Worm (Caenorhabditis elegans) whole organism, L1 larva: Measurements from ENCODE around the gene srh-46.

Experiments
- C04F5.9 ChIP-seq: sonication (generic microtip); optimal IDR thresholded peaks from 2 replicates; lab custom pipeline; 2016; ENCODE audit warnings: missing genetic modification characterization, missing compliant biosample characterization
- C16A3.4 ChIP-seq: fragments of 150-350 bp; optimal IDR thresholded peaks from 2 replicates; lab custom pipeline; 2014; ENCODE audit warnings: missing biosample characterization, missing genetic modification characterization
- aha-1 ChIP-seq: fragments of 150-350 bp; optimal IDR thresholded peaks from 2 replicates; lab custom pipeline; 2014; ENCODE audit warnings: missing biosample characterization, missing genetic modification characterization
- blmp-1 ChIP-seq: fragments of 150-350 bp; optimal IDR thresholded peaks from 2 replicates; lab custom pipeline; 2014; ENCODE audit warnings: missing biosample characterization, missing genetic modification characterization
- ceh-63 ChIP-seq: fragments of 200-800 bp; sonication (Bioruptor generic); optimal IDR thresholded peaks from 2 replicates; lab custom pipeline; 2018; ENCODE audit warnings: mild to moderate bottlenecking, missing genetic modification characterization, missing compliant biosample characterization
- ceh-82 ChIP-seq, 3 experiments: fragments of 150-350 bp in 1 of 3; sonication (generic microtip) in 2 of 3; optimal IDR thresholded peaks; 2 replicates each; lab custom pipeline; 2014 to 2017; ENCODE audit warnings: missing biosample characterization in 3 of 3, missing genetic modification characterization in 3 of 3
- ceh-90 ChIP-seq: sonication (generic microtip); optimal IDR thresholded peaks from 2 replicates; lab custom pipeline; 2016; ENCODE audit warnings: missing genetic modification characterization, missing compliant biosample characterization
- dsc-1 ChIP-seq: sonication (generic microtip); optimal IDR thresholded peaks from 2 replicates; lab custom pipeline; 2016; ENCODE audit warnings: mild to moderate bottlenecking, missing genetic modification characterization, missing compliant biosample characterization
- egl-27 ChIP-seq, 2 experiments: fragments of 150-350 bp in 1 of 2; sonication (generic microtip); optimal IDR thresholded peaks; 3 replicates each; lab custom pipeline; 2017 to 2018; ENCODE audit warnings: missing biosample characterization in 2 of 2, missing genetic modification characterization in 2 of 2, missing genetic modification reagents in 2 of 2
- elt-3 ChIP-seq, 6 experiments: fragments of 150-350 bp in 1 of 6; sonication (generic microtip); optimal IDR thresholded peaks; 2 replicates each; lab custom pipeline; 2017 to 2018; ENCODE audit warnings: missing biosample characterization in 6 of 6, missing genetic modification characterization in 6 of 6, inconsistent platforms in 1 of 6
- fkh-8 ChIP-seq: sonication (generic microtip); optimal IDR thresholded peaks from 2 replicates; lab custom pipeline; 2016; ENCODE audit warnings: mild to moderate bottlenecking, missing genetic modification characterization, missing compliant biosample characterization
- hlh-17 ChIP-seq: fragments of 200-800 bp; sonication (Bioruptor generic); optimal IDR thresholded peaks from 2 replicates; lab custom pipeline; 2018; ENCODE audit warnings: missing genetic modification characterization, mild to moderate bottlenecking, missing compliant biosample characterization, moderate library complexity, borderline replicate concordance
- hlh-4 ChIP-seq: sonication (generic microtip); optimal IDR thresholded peaks from 2 replicates; lab custom pipeline; 2016; ENCODE audit warnings: mild to moderate bottlenecking, missing genetic modification characterization, missing compliant biosample characterization
- irx-1 ChIP-seq: sonication (generic microtip); optimal IDR thresholded peaks from 2 replicates; lab custom pipeline; 2016; ENCODE audit warnings: missing genetic modification characterization, missing compliant biosample characterization
- lin-13 ChIP-seq: fragments of 150-350 bp; optimal IDR thresholded peaks from 2 replicates; lab custom pipeline; 2014; ENCODE audit warnings: missing biosample characterization, missing genetic modification reagents, missing genetic modification characterization
- lin-14 ChIP-seq: fragments of 200-800 bp; sonication (Bioruptor generic); optimal IDR thresholded peaks from 2 replicates; lab custom pipeline; 2018; ENCODE audit warnings: mild to moderate bottlenecking, missing genetic modification characterization, moderate library complexity, missing compliant biosample characterization
- lin-15B ChIP-seq: fragments of 150-350 bp; sonication (generic microtip); optimal IDR thresholded peaks from 3 replicates; lab custom pipeline; 2014; ENCODE audit warnings: missing biosample characterization, missing genetic modification characterization
- lin-39 ChIP-seq: fragments of 150-350 bp; optimal IDR thresholded peaks from 2 replicates; lab custom pipeline; 2014; ENCODE audit warnings: missing biosample characterization, missing genetic modification reagents, missing genetic modification characterization
- lir-3 ChIP-seq: sonication (generic microtip); optimal IDR thresholded peaks from 2 replicates; lab custom pipeline; 2016; ENCODE audit warnings: mild to moderate bottlenecking, missing genetic modification characterization, moderate library complexity, missing compliant biosample characterization; ENCODE audit not compliant: poor library complexity
- mab-9 ChIP-seq: fragments of 200-800 bp; sonication (Bioruptor generic); IDR thresholded peaks from 2 replicates; pipeline ENCODE4 v1.3.6; 2022; ENCODE audit warnings: missing genetic modification reagents, missing genetic modification characterization, missing compliant biosample characterization
- mdl-1 ChIP-seq, 2 experiments: fragments of 150-350 bp; optimal IDR thresholded peaks; 2 replicates each; lab custom pipeline; 2014 to 2017; ENCODE audit warnings: missing biosample characterization in 2 of 2, missing genetic modification characterization in 2 of 2, inconsistent platforms in 1 of 2
- nhr-12 ChIP-seq: sonication (generic microtip); optimal IDR thresholded peaks from 2 replicates; lab custom pipeline; 2017; ENCODE audit warnings: missing biosample characterization, missing genetic modification characterization
- nhr-237 ChIP-seq: fragments of 150-350 bp; optimal IDR thresholded peaks from 2 replicates; lab custom pipeline; 2014; ENCODE audit warnings: missing biosample characterization, missing genetic modification characterization
- nhr-76 ChIP-seq: sonication (generic microtip); optimal IDR thresholded peaks from 2 replicates; lab custom pipeline; 2017; ENCODE audit warnings: missing biosample characterization, missing genetic modification characterization
- nhr-85 ChIP-seq: sonication (generic microtip); peaks from one replicate; lab custom pipeline; 2016; ENCODE audit warnings: missing genetic modification characterization, inconsistent platforms, missing compliant biosample characterization
- pax-3 ChIP-seq: fragments of 200-800 bp; sonication (Bioruptor generic); optimal IDR thresholded peaks from 2 replicates; lab custom pipeline; 2018; ENCODE audit warnings: mild to moderate bottlenecking, missing genetic modification characterization, moderate library complexity, missing compliant biosample characterization
- rnt-1 ChIP-seq: sonication (generic microtip); optimal IDR thresholded peaks from 2 replicates; lab custom pipeline; 2016; ENCODE audit warnings: mild to moderate bottlenecking, missing genetic modification characterization, moderate library complexity, missing compliant biosample characterization
- snpc-4 ChIP-seq: fragments of 150-350 bp; optimal IDR thresholded peaks from 2 replicates; lab custom pipeline; 2014; ENCODE audit warnings: missing biosample characterization, missing genetic modification characterization
- sox-4 ChIP-seq: sonication (generic microtip); optimal IDR thresholded peaks from 2 replicates; lab custom pipeline; 2016; ENCODE audit warnings: missing genetic modification characterization, missing compliant biosample characterization
- sptf-1 ChIP-seq: fragments of 150-350 bp; optimal IDR thresholded peaks from 2 replicates; lab custom pipeline; 2014; ENCODE audit warnings: missing biosample characterization, missing genetic modification characterization
- sup-37 ChIP-seq: fragments of 200-800 bp; sonication (Bioruptor generic); optimal IDR thresholded peaks from 2 replicates; lab custom pipeline; 2018; ENCODE audit warnings: mild to moderate bottlenecking, missing genetic modification characterization, missing compliant biosample characterization
- tbx-2 ChIP-seq: sonication (generic microtip); optimal IDR thresholded peaks from 2 replicates; lab custom pipeline; 2016; ENCODE audit warnings: missing genetic modification characterization, missing compliant biosample characterization
- tlp-1 ChIP-seq: fragments of 150-350 bp; optimal IDR thresholded peaks from 2 replicates; lab custom pipeline; 2014; ENCODE audit warnings: missing biosample characterization, missing genetic modification characterization
- unc-130 ChIP-seq: fragments of 150-350 bp; optimal IDR thresholded peaks from 2 replicates; lab custom pipeline; 2017; ENCODE audit warnings: missing biosample characterization, missing genetic modification characterization, inconsistent platforms
- unc-62 ChIP-seq: fragments of 150-350 bp; optimal IDR thresholded peaks from 2 replicates; lab custom pipeline; 2014; ENCODE audit warnings: missing biosample characterization, missing genetic modification reagents, missing genetic modification characterization
- unc-86 ChIP-seq: sonication (generic microtip); optimal IDR thresholded peaks from 2 replicates; lab custom pipeline; 2016; ENCODE audit warnings: missing genetic modification characterization, missing compliant biosample characterization
- unc-98 ChIP-seq: fragments of 200-800 bp; sonication (Bioruptor generic); IDR thresholded peaks from 2 replicates; pipeline ENCODE4 v1.3.6; 2022; ENCODE audit warnings: missing genetic modification characterization, missing compliant biosample characterization
- vab-15 ChIP-seq: sonication (generic microtip); optimal IDR thresholded peaks from 2 replicates; lab custom pipeline; 2017; ENCODE audit warnings: missing genotype, mild to moderate bottlenecking, missing genetic modification characterization, missing compliant biosample characterization
- ztf-11 ChIP-seq, 2 experiments: sonication (generic microtip); optimal IDR thresholded peaks; 2 replicates each; lab custom pipeline; 2016 to 2017; ENCODE audit warnings: missing genetic modification characterization in 2 of 2, missing biosample characterization in 1 of 2, missing compliant biosample characterization in 1 of 2

The srh-46 gene

ce11 chrV:11304879-11305278 lies 2.2 kb upstream of the srh-46 start, which contains the start of gene srh-45:
Gene srh-45, minus strand, starts transcription at chrV:11304979.
- no peak for TF ChIP-seq nhr-12 (tag; lab: Kevin White, UChicago)
- TF ChIP-seq tlp-1 (tag; lab: Kevin White, UChicago): no peak
- no peak for TF ChIP-seq unc-98 (GFP tag; lab: Robert Waterston, UW)
- TF ChIP-seq ztf-11 (tag; optimal IDR thresholded peaks at IDR 0.05; lab: Kevin White, UChicago): no peak
- no peak for TF ChIP-seq unc-62 (GFP tag; lab: Kevin White, UChicago)
- no peak for TF ChIP-seq pax-3 (tag; lab: Kevin White, UChicago)
- no peak for TF ChIP-seq unc-86 (tag; lab: Kevin White, UChicago)
- no peak for TF ChIP-seq aha-1 (tag; lab: Kevin White, UChicago)
- TF ChIP-seq lin-39 (tag; lab: Kevin White, UChicago): no peak
- no peak for TF ChIP-seq nhr-76
- TF ChIP-seq snpc-4 (tag; lab: Kevin White, UChicago): no peak
- TF ChIP-seq mdl-1 (tag; optimal IDR thresholded peaks at IDR 0.05; lab: Kevin White, UChicago): no peak
- no peak for TF ChIP-seq dsc-1
- TF ChIP-seq C04F5.9: no peak
- TF ChIP-seq vab-15 (tag; lab: Kevin White, UChicago): no peak
- TF ChIP-seq ceh-63 (GFP tag; lab: Kevin White, UChicago): no peak
- TF ChIP-seq hlh-17 (GFP tag; lab: Kevin White, UChicago): no peak
- TF ChIP-seq blmp-1 (tag; lab: Kevin White, UChicago): no peak

ce11 chrV:11304200-11304599 lies 1.5 kb upstream of the srh-46 start:
- no peak for TF ChIP-seq ceh-82 (tag; optimal IDR thresholded peaks at IDR 0.05; lab: Kevin White, UChicago)
- TF ChIP-seq nhr-237 (tag; lab: Kevin White, UChicago): no peak
- TF ChIP-seq sup-37 (GFP tag; lab: Kevin White, UChicago): no peak
- no peak for TF ChIP-seq ztf-11 (tag; optimal IDR thresholded peaks at IDR 0.05; lab: Kevin White, UChicago)
- TF ChIP-seq lin-13: no peak
- TF ChIP-seq, all 84 proteins: peak for 0

DNA sequence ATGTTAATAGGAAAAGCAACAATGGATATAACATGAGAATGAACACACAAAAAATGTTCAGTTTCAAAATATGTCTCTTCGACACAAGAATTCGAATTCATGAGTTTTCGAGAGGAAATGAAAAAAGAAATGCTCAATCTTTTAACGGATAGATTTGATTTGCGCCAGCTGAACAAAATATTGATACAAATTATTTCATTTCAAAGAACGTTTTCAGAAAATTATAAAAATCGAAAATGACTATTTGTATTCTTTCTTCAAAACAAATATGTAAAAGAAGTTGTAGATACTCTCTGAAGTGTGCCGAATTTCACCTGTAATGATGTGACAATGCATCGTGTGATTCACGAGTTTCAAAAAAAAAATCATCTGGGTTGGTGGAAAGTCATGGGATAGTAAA lies 2.1 kb downstream of the srh-46 start, which contains the start of gene srh-47:
Gene srh-47 (minus strand): TSS at position 101 of the 400 bp plus-strand sequence.
- TF ChIP-seq nhr-12 (tag; lab: Kevin White, UChicago) (no peak), fkh-8 (tag; lab: Kevin White, UChicago) (no peak), lin-15B (tag; lab: Kevin White, UChicago) (no peak), hlh-4 (tag; lab: Kevin White, UChicago) (no peak), mab-9 (GFP tag; lab: Robert Waterston, UW) (no peak), tbx-2 (tag; lab: Kevin White, UChicago) (no peak), rnt-1 (no peak), unc-130 (tag; lab: Kevin White, UChicago) (no peak), irx-1 (tag; lab: Kevin White, UChicago) (no peak), egl-27 (tag; optimal IDR thresholded peaks at IDR 0.05; lab: Kevin White, UChicago) (no peak), ceh-90 (tag; lab: Kevin White, UChicago) (no peak), sptf-1 (tag; lab: Kevin White, UChicago) (no peak), nhr-85 (no peak), lin-14 (no peak), sox-4 (tag; lab: Kevin White, UChicago) (no peak), C16A3.4 (tag; lab: Kevin White, UChicago) (no peak), nhr-237 (tag; lab: Kevin White, UChicago) (no peak), elt-3 (tag; optimal IDR thresholded peaks at IDR 0.05; lab: Kevin White, UChicago) (no peak), lir-3 (no peak)
- TF ChIP-seq, all 84 proteins: peak for 0
